Worm (Caenorhabditis elegans) whole organism, L4/young adult: ENCODE data around the gene C15H9.11.

Source experiments
- W03F9.2 ChIP-seq: fragments of 150-350 bp; optimal IDR thresholded peaks from 2 replicates; lab custom pipeline; 2014; ENCODE audit warnings: missing biosample characterization, missing genetic modification characterization
- him-1 ChIP-seq: sonication (generic microtip); optimal IDR thresholded peaks from 2 replicates; lab custom pipeline; 2016; ENCODE audit warnings: missing genotype, missing genetic modification reagents, missing genetic modification characterization, missing compliant biosample characterization

ce11 chrX:6103297-6103696 is at the start of gene C15H9.11:
- TF ChIP-seq him-1 (tag; lab: Kevin White, UChicago) (no peak), W03F9.2 (tag; lab: Kevin White, UChicago) (no peak)
